Fruit fly (Drosophila melanogaster) whole organism, embryonic: ENCODE results near the gene na.

Experiments
- Awh ChIP-seq: fragments of 200-800 bp; sonication (Bioruptor generic); IDR thresholded peaks from 2 replicates; pipeline ENCODE4, ENCODE4 v1.3.6; 2022; ENCODE audit warnings: missing biosample characterization, missing genetic modification characterization
- B-H2 ChIP-seq: fragments of 200-800 bp; sonication (Bioruptor generic); optimal IDR thresholded peaks from 2 replicates; lab custom pipeline; 2018; ENCODE audit warnings: missing biosample characterization, mild to moderate bottlenecking, missing genetic modification characterization
- Bteb2 ChIP-seq: fragments of 200-800 bp; sonication (Bioruptor generic); optimal IDR thresholded peaks from 2 replicates; lab custom pipeline; 2016; ENCODE audit warnings: missing biosample characterization, missing genetic modification characterization
- CG10209 ChIP-seq: fragments of 200-800 bp; sonication (Bioruptor generic); optimal IDR thresholded peaks from 3 replicates; lab custom pipeline; 2017; ENCODE audit warnings: missing biosample characterization, mild to moderate bottlenecking, missing genetic modification characterization, missing genetic modification reagents
- CG10462 ChIP-seq: fragments of 200-800 bp; sonication (Bioruptor generic); optimal IDR thresholded peaks from 2 replicates; lab custom pipeline; 2016; ENCODE audit warnings: missing biosample characterization, missing genetic modification characterization
- CG12071 ChIP-seq: fragments of 200-800 bp; sonication (Bioruptor generic); optimal IDR thresholded peaks from 3 replicates; lab custom pipeline; 2018; ENCODE audit warnings: missing biosample characterization, mild to moderate bottlenecking, missing genetic modification characterization
- CG12104 ChIP-seq: fragments of 200-800 bp; sonication (Bioruptor generic); optimal IDR thresholded peaks from 3 replicates; lab custom pipeline; 2016; ENCODE audit warnings: missing biosample characterization, missing genetic modification characterization
- CG15601 ChIP-seq: fragments of 200-800 bp; sonication (Bioruptor generic); optimal IDR thresholded peaks from 3 replicates; lab custom pipeline; 2019; ENCODE audit warnings: missing biosample characterization, mild to moderate bottlenecking, missing genetic modification characterization, moderate library complexity
- CG15696 ChIP-seq: fragments of 200-800 bp; sonication (Bioruptor generic); optimal IDR thresholded peaks from 2 replicates; lab custom pipeline; 2019; ENCODE audit warnings: missing biosample characterization, mild to moderate bottlenecking, missing genetic modification characterization, moderate library complexity
- CG1603 ChIP-seq: fragments of 200-800 bp; sonication (Bioruptor generic); optimal IDR thresholded peaks from 2 replicates; lab custom pipeline; 2019; ENCODE audit warnings: missing biosample characterization, mild to moderate bottlenecking, missing genetic modification characterization, moderate library complexity
- CG17385 ChIP-seq: fragments of 200-800 bp; sonication (Bioruptor generic); optimal IDR thresholded peaks from 3 replicates; lab custom pipeline; 2018; ENCODE audit warnings: missing biosample characterization, mild to moderate bottlenecking, missing genetic modification characterization
- CG18011 ChIP-seq: fragments of 200-800 bp; sonication (Bioruptor generic); optimal IDR thresholded peaks from 2 replicates; lab custom pipeline; 2017; ENCODE audit warnings: missing biosample characterization, missing genetic modification characterization, mild to moderate bottlenecking, moderate library complexity, missing genotype
- CG2678 ChIP-seq: fragments of 200-800 bp; sonication (Bioruptor generic); optimal IDR thresholded peaks from 3 replicates; lab custom pipeline; 2019; ENCODE audit warnings: missing biosample characterization, mild to moderate bottlenecking, missing genetic modification characterization, moderate library complexity
- CG31441 ChIP-seq: fragments of 200-800 bp; sonication (Bioruptor generic); IDR thresholded peaks from 2 replicates; pipeline ENCODE4 v1.3.6; 2022; ENCODE audit warnings: missing biosample characterization, missing genetic modification characterization
- CG3281 ChIP-seq: fragments of 200-800 bp; sonication (Bioruptor generic); optimal IDR thresholded peaks from 3 replicates; lab custom pipeline; 2017; ENCODE audit warnings: missing biosample characterization, mild to moderate bottlenecking, missing genetic modification characterization
- CG3847 ChIP-seq: fragments of 200-800 bp; sonication (Bioruptor generic); IDR thresholded peaks from 2 replicates; pipeline ENCODE4 v1.3.6; 2022; ENCODE audit warnings: missing biosample characterization, missing genetic modification characterization
- CG5953 ChIP-seq: fragments of 200-800 bp; sonication (Bioruptor generic); IDR thresholded peaks from 2 replicates; pipeline ENCODE4 v1.3.6; 2022; ENCODE audit warnings: missing biosample characterization, missing genetic modification characterization
- CG7372 ChIP-seq: fragments of 200-800 bp; sonication (Bioruptor generic); IDR thresholded peaks from 2 replicates; pipeline ENCODE4 v1.3.6; 2022; ENCODE audit warnings: missing biosample characterization, missing genetic modification characterization
- CG8388 ChIP-seq: fragments of 200-800 bp; sonication (Bioruptor generic); optimal IDR thresholded peaks from 2 replicates; lab custom pipeline; 2019; ENCODE audit warnings: missing biosample characterization, mild to moderate bottlenecking, missing genetic modification characterization, moderate library complexity
- CG9437 ChIP-seq: fragments of 200-800 bp; sonication (Bioruptor generic); optimal IDR thresholded peaks from 2 replicates; lab custom pipeline; 2018; ENCODE audit warnings: missing biosample characterization, mild to moderate bottlenecking, missing genetic modification characterization
- Doc2 ChIP-seq: fragments of 200-800 bp; sonication (Bioruptor generic); IDR thresholded peaks from 2 replicates; pipeline ENCODE4 v1.3.6; 2022; ENCODE audit warnings: missing biosample characterization, missing genetic modification characterization
- Dref ChIP-seq: fragments of 200-800 bp; sonication (Bioruptor generic); IDR thresholded peaks from 2 replicates; pipeline ENCODE4 v1.3.6; 2022; ENCODE audit warnings: missing biosample characterization, missing genetic modification characterization
- HLH54F ChIP-seq: fragments of 200-800 bp; sonication (Bioruptor generic); optimal IDR thresholded peaks from 3 replicates; lab custom pipeline; 2016; ENCODE audit warnings: missing biosample characterization, missing genetic modification characterization
- MTF-1 ChIP-seq: fragments of 200-800 bp; sonication (Bioruptor generic); optimal IDR thresholded peaks from 2 replicates; lab custom pipeline; 2018; ENCODE audit warnings: missing biosample characterization, mild to moderate bottlenecking, missing genetic modification characterization, borderline replicate concordance
- Usf ChIP-seq: fragments of 200-800 bp; sonication (Bioruptor generic); optimal IDR thresholded peaks from 2 replicates; lab custom pipeline; 2017; ENCODE audit warnings: missing genotype, missing biosample characterization, missing genetic modification characterization
- btn ChIP-seq: fragments of 200-800 bp; sonication (Bioruptor generic); optimal IDR thresholded peaks from 2 replicates; lab custom pipeline; 2016; ENCODE audit warnings: missing biosample characterization, missing genetic modification characterization
- cg ChIP-seq: fragments of 200-800 bp; sonication (Bioruptor generic); optimal IDR thresholded peaks from 3 replicates; lab custom pipeline; 2019; ENCODE audit warnings: missing biosample characterization, mild to moderate bottlenecking, missing genetic modification characterization, moderate library complexity
- ewg ChIP-seq: fragments of 200-800 bp; sonication (Bioruptor generic); optimal IDR thresholded peaks from 3 replicates; lab custom pipeline; 2017; ENCODE audit warnings: mild to moderate bottlenecking, missing biosample characterization, missing genetic modification reagents, missing genetic modification characterization
- fd96Cb ChIP-seq: fragments of 200-800 bp; sonication (Bioruptor generic); optimal IDR thresholded peaks from 2 replicates; lab custom pipeline; 2018; ENCODE audit warnings: missing biosample characterization, mild to moderate bottlenecking, missing genetic modification characterization, moderate library complexity
- gce ChIP-seq: fragments of 200-800 bp; sonication (Bioruptor generic); IDR thresholded peaks from 3 replicates; pipeline ENCODE4 v1.3.6; 2022; ENCODE audit warnings: missing biosample characterization, missing genetic modification characterization
- grn ChIP-seq: fragments of 200-800 bp; sonication (Bioruptor generic); optimal IDR thresholded peaks from 3 replicates; lab custom pipeline; 2017; ENCODE audit warnings: missing biosample characterization, missing genetic modification characterization
- hb ChIP-seq: fragments of 200-800 bp; sonication (Bioruptor generic); IDR thresholded peaks from 3 replicates; pipeline ENCODE4 v1.3.6; 2022; ENCODE audit warnings: missing biosample characterization, missing genetic modification characterization; ENCODE audit not compliant: partially characterized antibody
- klu ChIP-seq: fragments of 200-800 bp; sonication (Bioruptor generic); IDR thresholded peaks from 2 replicates; pipeline ENCODE4 v1.3.6; 2022; ENCODE audit warnings: missing biosample characterization, missing genetic modification characterization
- kni ChIP-seq: fragments of 200-800 bp; sonication (Bioruptor generic); optimal IDR thresholded peaks from 3 replicates; lab custom pipeline; 2017; ENCODE audit warnings: mild to moderate bottlenecking, missing biosample characterization, missing genetic modification reagents, missing genetic modification characterization
- lbe ChIP-seq: fragments of 200-800 bp; sonication (Bioruptor generic); optimal IDR thresholded peaks from 2 replicates; lab custom pipeline; 2016; ENCODE audit warnings: missing biosample characterization, mild to moderate bottlenecking, missing genetic modification characterization
- nerfin-1 ChIP-seq: fragments of 200-800 bp; sonication (Bioruptor generic); optimal IDR thresholded peaks from 3 replicates; lab custom pipeline; 2019; ENCODE audit warnings: missing biosample characterization, mild to moderate bottlenecking, missing genetic modification characterization, moderate library complexity
- p53 ChIP-seq: fragments of 200-800 bp; sonication (Bioruptor generic); optimal IDR thresholded peaks from 2 replicates; lab custom pipeline; 2016; ENCODE audit warnings: missing biosample characterization, missing genetic modification characterization
- pita ChIP-seq: fragments of 200-800 bp; sonication (Bioruptor generic); optimal IDR thresholded peaks from 2 replicates; lab custom pipeline; 2017; ENCODE audit warnings: missing biosample characterization, mild to moderate bottlenecking, missing genetic modification characterization
- repo ChIP-seq: fragments of 200-800 bp; sonication (Bioruptor generic); optimal IDR thresholded peaks from 2 replicates; lab custom pipeline; 2016; ENCODE audit warnings: missing biosample characterization, missing genetic modification characterization
- schlank ChIP-seq: fragments of 200-800 bp; sonication (Bioruptor generic); optimal IDR thresholded peaks from 2 replicates; lab custom pipeline; 2018; ENCODE audit warnings: missing biosample characterization, mild to moderate bottlenecking, missing genetic modification characterization
- shn ChIP-seq: fragments of 200-800 bp; sonication (Bioruptor generic); optimal IDR thresholded peaks from 3 replicates; lab custom pipeline; 2016; ENCODE audit warnings: missing biosample characterization, missing genetic modification characterization
- slbo ChIP-seq: fragments of 200-800 bp; sonication (Bioruptor generic); IDR thresholded peaks from 2 replicates; pipeline ENCODE4 v1.3.6; 2022; ENCODE audit warnings: missing biosample characterization, missing genetic modification characterization
- stwl ChIP-seq: fragments of 200-800 bp; sonication (Bioruptor generic); optimal IDR thresholded peaks from 3 replicates; lab custom pipeline; 2018; ENCODE audit warnings: missing biosample characterization, mild to moderate bottlenecking, missing genetic modification characterization, moderate library complexity
- trh ChIP-seq: fragments of 200-800 bp; sonication (Bioruptor generic); optimal IDR thresholded peaks from 2 replicates; lab custom pipeline; 2016; ENCODE audit warnings: missing biosample characterization, missing genetic modification characterization
- ttk ChIP-seq: fragments of 200-800 bp; sonication (Bioruptor generic); IDR thresholded peaks from 2 replicates; pipeline ENCODE4 v2.1.2; 2022; ENCODE audit warnings: missing biosample characterization, missing genetic modification characterization
- zen ChIP-seq: fragments of 200-800 bp; sonication (Bioruptor generic); optimal IDR thresholded peaks from 3 replicates; lab custom pipeline; 2018; ENCODE audit warnings: missing biosample characterization, mild to moderate bottlenecking, missing genetic modification characterization, moderate library complexity
- zen2 ChIP-seq: fragments of 200-800 bp; sonication (Bioruptor generic); IDR thresholded peaks from 3 replicates; pipeline ENCODE4 v1.3.6; 2022; ENCODE audit warnings: missing biosample characterization, missing genetic modification characterization; ENCODE audit not compliant: partially characterized antibody
- zf30C ChIP-seq: fragments of 200-800 bp; sonication (Bioruptor generic); optimal IDR thresholded peaks from 3 replicates; lab custom pipeline; 2018; ENCODE audit warnings: missing biosample characterization, mild to moderate bottlenecking, missing genetic modification characterization
- zfh1 ChIP-seq: fragments of 200-800 bp; sonication (Bioruptor generic); IDR thresholded peaks from 3 replicates; pipeline ENCODE4 v1.3.6; 2022; ENCODE audit warnings: missing biosample characterization, missing genetic modification characterization
- zfh2 ChIP-seq: fragments of 200-800 bp; sonication (Bioruptor generic); optimal IDR thresholded peaks from 2 replicates; lab custom pipeline; 2016; ENCODE audit warnings: missing biosample characterization, missing genetic modification characterization

na gene

DNA sequence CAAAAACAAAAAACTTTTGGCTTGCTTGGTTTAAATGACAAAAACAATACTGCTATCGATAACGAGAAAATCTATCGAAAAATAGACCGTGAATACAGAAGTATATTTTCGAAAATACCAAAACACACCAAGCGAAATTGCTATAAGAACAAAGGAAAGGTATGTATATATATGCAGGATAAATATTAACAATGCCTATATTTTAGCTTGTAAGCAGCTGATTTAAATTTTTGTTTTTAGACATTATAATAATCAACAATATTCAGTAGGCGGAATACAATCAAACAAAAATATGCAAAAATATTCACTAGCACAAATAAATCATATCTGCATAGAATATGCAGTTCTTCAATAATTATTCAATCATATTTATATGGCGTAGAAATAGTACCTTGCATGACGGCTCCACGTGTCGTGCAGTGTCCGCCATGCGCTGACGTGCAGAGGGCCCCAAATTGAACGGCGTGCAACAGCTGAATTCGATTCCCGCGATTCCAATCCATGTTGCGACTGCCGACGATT is 28.2 kb upstream of the na start, which contains the start of the genes Fbxl4 and Dus2 (continued):
- peak; percentile 94 for TF ChIP-seq zfh1 (GFP tag; lab: Robert Waterston, UW)
- peak; percentile 74 for TF ChIP-seq kni (GFP tag; lab: Kevin White, UChicago)
- TF ChIP-seq CG15601 (tag; lab: Kevin White, UChicago) = peak; percentile 90
- peak; percentile 90 for TF ChIP-seq Bteb2 (GFP tag; lab: Kevin White, UChicago)
- peak; percentile 94 for TF ChIP-seq zfh2
- peak; percentile 75 for TF ChIP-seq MTF-1 (GFP tag; lab: Kevin White, UChicago)
- TF ChIP-seq CG3847 (GFP tag; lab: Robert Waterston, UW) = peak; percentile 95
- TF ChIP-seq CG3281 = peak; percentile 89
- peak; percentile 90 for TF ChIP-seq CG7372 (GFP tag; lab: Robert Waterston, UW)
- peak; percentile 84 for TF ChIP-seq CG9437 (GFP tag; lab: Kevin White, UChicago)
- peak; percentile 92 for TF ChIP-seq CG1603
- peak; percentile 86 for TF ChIP-seq nerfin-1
- peak; percentile 86 for TF ChIP-seq CG5953
- peak; percentile 96 for TF ChIP-seq slbo (GFP tag; lab: Robert Waterston, UW)
- peak; percentile 90 for TF ChIP-seq fd96Cb (tag; lab: Kevin White, UChicago)
- peak; percentile 74 for TF ChIP-seq zf30C (GFP tag; lab: Kevin White, UChicago)
- peak; percentile 92 for TF ChIP-seq CG10209 (GFP tag; lab: Kevin White, UChicago)
- TF ChIP-seq CG18011 (GFP tag; lab: Kevin White, UChicago) = peak; percentile 80
- TF ChIP-seq Awh (GFP tag; lab: Robert Waterston, UW) = peak; percentile 83
- no peak for TF ChIP-seq grn (GFP tag; lab: Kevin White, UChicago)
- TF ChIP-seq CG12104 (GFP tag; lab: Kevin White, UChicago) = peak; percentile 91
- TF ChIP-seq stwl (tag; lab: Kevin White, UChicago) = peak; percentile 42
- peak; percentile 93 for TF ChIP-seq HLH54F (GFP tag; lab: Kevin White, UChicago)
- TF ChIP-seq CG10462 (GFP tag; lab: Kevin White, UChicago) = peak; percentile 91
- TF ChIP-seq lbe (GFP tag; lab: Kevin White, UChicago) = peak; percentile 62
- peak; percentile 87 for TF ChIP-seq klu (GFP tag; lab: Robert Waterston, UW)
- peak; percentile 83 for TF ChIP-seq ewg (GFP tag; lab: Kevin White, UChicago)
- peak; percentile 94 for TF ChIP-seq shn (GFP tag; lab: Kevin White, UChicago)
- peak; percentile 81 for TF ChIP-seq p53
- peak; percentile 85 for TF ChIP-seq CG8388
- peak; percentile 86 for TF ChIP-seq Usf
- TF ChIP-seq cg (GFP tag; lab: Kevin White, UChicago) = no peak
- TF ChIP-seq hb (GFP tag; lab: Robert Waterston, UW) = no peak; the same call in 2 of the 3 replicates
- peak; percentile 88 for TF ChIP-seq gce (GFP tag; lab: Robert Waterston, UW)
- TF ChIP-seq CG31441 (GFP tag; lab: Robert Waterston, UW) = peak; percentile 87
- peak; percentile 96 for TF ChIP-seq CG15696
- no peak for TF ChIP-seq pita
- TF ChIP-seq Doc2 (GFP tag; lab: Robert Waterston, UW) = peak; percentile 73
- TF ChIP-seq B-H2 = peak; percentile 88
- peak; percentile 91 for TF ChIP-seq ttk (GFP tag; lab: Robert Waterston, UW)
- peak; percentile 81 for TF ChIP-seq btn (GFP tag; lab: Kevin White, UChicago)
- peak; percentile 74 for TF ChIP-seq trh (GFP tag; lab: Kevin White, UChicago)
- TF ChIP-seq CG17385 (GFP tag; lab: Kevin White, UChicago) = peak; percentile 81
- TF ChIP-seq zen = peak; percentile 92
- peak; percentile 77 for TF ChIP-seq CG12071 (GFP tag; lab: Kevin White, UChicago)
- TF ChIP-seq zen2 (GFP tag; lab: Robert Waterston, UW) = no peak
- TF ChIP-seq repo (GFP tag; lab: Kevin White, UChicago) = peak; percentile 83
- peak; percentile 70 for TF ChIP-seq schlank (tag; lab: Kevin White, UChicago)
- peak; percentile 94 for TF ChIP-seq CG2678
- TF ChIP-seq Dref (GFP tag; lab: Robert Waterston, UW) = peak; percentile 52
